Fruit fly (Drosophila melanogaster): ENCODE results near the gene Nup153.

- TF ChIP-seq Dll (optimal IDR thresholded peaks at IDR 0.05) (no peak), psq (optimal IDR thresholded peaks at IDR 0.05) (no peak), EcR (GFP tag; optimal IDR thresholded peaks at IDR 0.05) (no peak), pan (optimal IDR thresholded peaks at IDR 0.05) (no peak)
Measured at dm6 chrX:16637106-16637590, 38.1 kb downstream of the Nup153 start, which contains the start of gene Rok.

All from whole organism.